Worm (Caenorhabditis elegans) whole organism, L1 larva: ENCODE results near the gene srbc-7.

Source experiments
- ama-1 ChIP-seq: fragments of 150-350 bp; optimal IDR thresholded peaks from 2 replicates; lab custom pipeline; 2014
- egl-27 ChIP-seq, 2 experiments: fragments of 150-350 bp in 1 of 2; sonication (generic microtip); optimal IDR thresholded peaks; 3 replicates each; lab custom pipeline; 2017 to 2018; ENCODE audit warnings: missing biosample characterization in 2 of 2, missing genetic modification characterization in 2 of 2, missing genetic modification reagents in 2 of 2
- ets-5 ChIP-seq: fragments of 200-800 bp; sonication (Bioruptor generic); IDR thresholded peaks from 2 replicates; pipeline ENCODE4 v1.3.6; 2022; ENCODE audit warnings: missing genetic modification characterization, missing compliant biosample characterization
- lin-15B ChIP-seq: fragments of 150-350 bp; sonication (generic microtip); optimal IDR thresholded peaks from 3 replicates; lab custom pipeline; 2014; ENCODE audit warnings: missing biosample characterization, missing genetic modification characterization
- lir-3 ChIP-seq: sonication (generic microtip); optimal IDR thresholded peaks from 2 replicates; lab custom pipeline; 2016; ENCODE audit warnings: mild to moderate bottlenecking, missing genetic modification characterization, moderate library complexity, missing compliant biosample characterization; ENCODE audit not compliant: poor library complexity
- mef-2 ChIP-seq: fragments of 150-350 bp; optimal IDR thresholded peaks from 2 replicates; lab custom pipeline; 2014; ENCODE audit warnings: missing biosample characterization, missing genetic modification characterization
- nhr-11 ChIP-seq: fragments of 150-350 bp; optimal IDR thresholded peaks from 2 replicates; lab custom pipeline; 2014; ENCODE audit warnings: missing biosample characterization, missing genetic modification characterization
- nhr-28 ChIP-seq: fragments of 150-350 bp; optimal IDR thresholded peaks from 2 replicates; lab custom pipeline; 2014; ENCODE audit warnings: missing biosample characterization, missing genetic modification characterization
- snpc-4 ChIP-seq: fragments of 150-350 bp; optimal IDR thresholded peaks from 2 replicates; lab custom pipeline; 2014; ENCODE audit warnings: missing biosample characterization, missing genetic modification characterization
- unc-130 ChIP-seq: fragments of 150-350 bp; optimal IDR thresholded peaks from 2 replicates; lab custom pipeline; 2017; ENCODE audit warnings: missing biosample characterization, missing genetic modification characterization, inconsistent platforms
- unc-98 ChIP-seq: fragments of 200-800 bp; sonication (Bioruptor generic); IDR thresholded peaks from 2 replicates; pipeline ENCODE4 v1.3.6; 2022; ENCODE audit warnings: missing genetic modification characterization, missing compliant biosample characterization

DNA sequence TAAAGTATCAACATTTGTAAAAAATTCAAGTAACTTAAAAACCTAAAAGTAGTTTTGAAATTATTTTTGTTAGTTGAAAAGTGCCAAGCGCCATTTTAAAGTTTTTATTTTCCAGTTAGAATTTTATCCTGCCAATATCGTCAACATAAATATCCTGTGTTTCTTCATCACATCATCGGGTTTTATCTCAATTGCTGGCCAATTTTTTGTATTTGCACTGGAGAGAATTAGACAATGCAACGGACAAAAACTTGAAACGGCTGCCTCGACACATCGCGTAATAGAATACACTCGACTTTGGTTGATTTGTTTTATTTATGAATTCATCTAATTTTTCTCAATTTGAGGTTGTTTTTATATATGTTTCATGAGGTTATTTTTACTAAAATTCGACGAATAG is 32.4 kb downstream of the srbc-7 start, which contains the start of gene F25E5.2:
- TF ChIP-seq ets-5 (GFP tag; lab: Robert Waterston, UW) (no peak), egl-27 (tag; optimal IDR thresholded peaks at IDR 0.05; lab: Kevin White, UChicago) (no peak), mef-2 (tag; lab: Kevin White, UChicago) (no peak), snpc-4 (tag; lab: Kevin White, UChicago) (no peak), unc-98 (GFP tag; lab: Robert Waterston, UW) (no peak), nhr-11 (tag; lab: Kevin White, UChicago) (no peak), unc-130 (tag; lab: Kevin White, UChicago) (no peak), nhr-28 (tag; lab: Kevin White, UChicago) (no peak), lin-15B (tag; lab: Kevin White, UChicago) (no peak), ama-1 (no peak), lir-3 (tag; lab: Kevin White, UChicago) (no peak)
